Worm (Caenorhabditis elegans): Measurements from ENCODE around the gene C33C12.1.

DNA sequence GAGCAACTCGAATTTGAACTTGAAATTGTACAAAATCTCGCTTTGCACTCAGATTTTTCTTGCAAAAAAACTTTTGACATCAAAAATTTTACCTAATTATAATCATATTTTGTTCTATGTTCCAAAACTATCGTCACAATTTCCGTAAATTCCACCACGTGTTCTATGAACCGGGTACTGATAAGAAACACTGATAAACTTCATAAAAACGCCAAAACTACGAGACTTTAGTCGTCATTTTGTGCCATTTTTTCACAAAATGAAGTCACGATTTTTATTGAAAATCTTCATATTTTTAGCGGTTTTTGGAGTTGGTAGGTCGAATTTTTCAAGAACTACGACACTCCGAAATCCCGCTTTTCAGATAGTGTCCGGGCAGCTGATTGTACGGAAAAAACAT, 21.4 kb upstream of the C33C12.1 start, which contains the start of gene gba-1:
- TF ChIP-seq tbx-8 (GFP tag; optimal IDR thresholded peaks at IDR 0.05), result no peak
- no peak for TF ChIP-seq snpc-4 (tag; optimal IDR thresholded peaks at IDR 0.05)
- TF ChIP-seq nhr-12 (tag; optimal IDR thresholded peaks at IDR 0.05), result no peak
- TF ChIP-seq ztf-11 (tag; optimal IDR thresholded peaks at IDR 0.05), result no peak
- no peak for TF ChIP-seq sem-2 (GFP tag; optimal IDR thresholded peaks at IDR 0.05)
- no peak for TF ChIP-seq ceh-39 (tag; optimal IDR thresholded peaks at IDR 0.05)
- no peak for TF ChIP-seq elt-3 (tag; optimal IDR thresholded peaks at IDR 0.05)
- no peak for TF ChIP-seq unc-62 (GFP tag; optimal IDR thresholded peaks at IDR 0.05)
- no peak for TF ChIP-seq ceh-83 (GFP tag; optimal IDR thresholded peaks at IDR 0.05)
- no peak for TF ChIP-seq unc-39 (tag; optimal IDR thresholded peaks at IDR 0.05)
- no peak for TF ChIP-seq nhr-76 (tag; optimal IDR thresholded peaks at IDR 0.05)

Data from whole organism, mixed stage, embryonic.